Fruit fly (Drosophila melanogaster) whole organism, embryonic: Measurements from ENCODE around the gene Bicra.

Experiments used
- Ada2b ChIP-seq: fragments of 200-800 bp; sonication (Bioruptor generic); IDR thresholded peaks from 2 replicates; pipeline ENCODE4 v1.3.6; 2022; ENCODE audit warnings: missing biosample characterization, missing genetic modification characterization
- Bgb ChIP-seq: fragments of 200-800 bp; sonication (Bioruptor generic); IDR thresholded peaks from 2 replicates; pipeline ENCODE4 v1.3.6; 2022; ENCODE audit warnings: missing biosample characterization, missing genetic modification characterization; ENCODE audit not compliant: partially characterized antibody
- CG16863 ChIP-seq: fragments of 200-800 bp; sonication (Bioruptor generic); optimal IDR thresholded peaks from 3 replicates; lab custom pipeline; 2016; ENCODE audit warnings: missing biosample characterization, missing genetic modification characterization
- CG2129 ChIP-seq: fragments of 200-800 bp; sonication (Bioruptor generic); IDR thresholded peaks from 2 replicates; pipeline ENCODE4 v1.3.6; 2022; ENCODE audit warnings: missing biosample characterization, missing genetic modification characterization; ENCODE audit not compliant: partially characterized antibody
- CG34376 ChIP-seq: fragments of 200-800 bp; sonication (Bioruptor generic); optimal IDR thresholded peaks from 2 replicates; lab custom pipeline; 2018; ENCODE audit warnings: missing biosample characterization, mild to moderate bottlenecking, missing genetic modification characterization
- CG4617 ChIP-seq: fragments of 200-800 bp; sonication (Bioruptor generic); optimal IDR thresholded peaks from 3 replicates; lab custom pipeline; 2016; ENCODE audit warnings: missing biosample characterization, missing genetic modification characterization, borderline replicate concordance
- CG7839 ChIP-seq: fragments of 200-800 bp; sonication (Bioruptor generic); optimal IDR thresholded peaks from 3 replicates; lab custom pipeline; 2018; ENCODE audit warnings: missing biosample characterization, mild to moderate bottlenecking, missing genetic modification characterization, moderate library complexity
- CG7987 ChIP-seq: fragments of 200-800 bp; sonication (Bioruptor generic); optimal IDR thresholded peaks from 2 replicates; lab custom pipeline; 2018; ENCODE audit warnings: missing biosample characterization, mild to moderate bottlenecking, missing genetic modification characterization, moderate library complexity
- CG8290 ChIP-seq, 3 experiments: fragments of 200-800 bp; sonication (Bioruptor generic); optimal IDR thresholded peaks; 2 replicates each; lab custom pipeline; 2016 to 2019; ENCODE audit warnings: missing biosample characterization in 3 of 3, missing genetic modification characterization in 3 of 3, mild to moderate bottlenecking in 2 of 3, moderate library complexity in 1 of 3
- CG8478 ChIP-seq: fragments of >200 bp; optimal IDR thresholded peaks from 2 replicates; lab custom pipeline; 2018
- Deaf1 ChIP-seq: fragments of 200-800 bp; optimal IDR thresholded peaks from 3 replicates; lab custom pipeline; 2019; ENCODE audit warnings: missing biosample characterization, mild to moderate bottlenecking, missing genetic modification characterization, moderate library complexity
- Dip3 ChIP-seq: fragments of 200-800 bp; sonication (Bioruptor generic); optimal IDR thresholded peaks from 3 replicates; lab custom pipeline; 2016; ENCODE audit warnings: missing biosample characterization, missing genetic modification characterization
- Dll ChIP-seq: fragments of 200-800 bp; sonication (Bioruptor generic); IDR thresholded peaks from 4 replicates; pipeline ENCODE4 v1.3.6; 2022; ENCODE audit warnings: missing biosample characterization, missing genetic modification characterization; ENCODE audit not compliant: partially characterized antibody
- Doc3 ChIP-seq: fragments of 200-800 bp; sonication (Bioruptor generic); IDR thresholded peaks from 3 replicates; pipeline ENCODE4 v1.3.6; 2022; ENCODE audit warnings: missing biosample characterization, missing genetic modification characterization; ENCODE audit not compliant: partially characterized antibody
- Dref ChIP-seq: fragments of 200-800 bp; sonication (Bioruptor generic); IDR thresholded peaks from 2 replicates; pipeline ENCODE4 v1.3.6; 2022; ENCODE audit warnings: missing biosample characterization, missing genetic modification characterization
- ERR ChIP-seq: fragments of 200-800 bp; sonication (Bioruptor generic); optimal IDR thresholded peaks from 2 replicates; lab custom pipeline; 2016; ENCODE audit warnings: missing biosample characterization, missing genetic modification characterization
- Nf-YB ChIP-seq: fragments of 200-800 bp; sonication (Bioruptor generic); optimal IDR thresholded peaks from 3 replicates; lab custom pipeline; 2019; ENCODE audit warnings: missing biosample characterization, mild to moderate bottlenecking, missing genetic modification characterization, moderate library complexity
- Pdp1 ChIP-seq, 2 experiments: fragments of 200-800 bp; sonication (Bioruptor generic); optimal IDR thresholded peaks; 3 replicates each; lab custom pipeline; 2016; ENCODE audit warnings: missing biosample characterization in 2 of 2, missing genetic modification characterization in 2 of 2, mild to moderate bottlenecking in 1 of 2, moderate library complexity in 1 of 2
- Rfx ChIP-seq: fragments of 200-800 bp; sonication (Bioruptor generic); IDR thresholded peaks from 2 replicates; pipeline ENCODE4 v1.3.6; 2022; ENCODE audit warnings: missing biosample characterization, missing genetic modification characterization
- Sry-δ ChIP-seq: fragments of 200-800 bp; sonication (Bioruptor generic); optimal IDR thresholded peaks from 2 replicates; lab custom pipeline; 2016; ENCODE audit warnings: missing biosample characterization, missing genetic modification characterization
- Xbp1 ChIP-seq: fragments of 200-800 bp; sonication (Bioruptor generic); optimal IDR thresholded peaks from 3 replicates; lab custom pipeline; 2016; ENCODE audit warnings: missing biosample characterization, mild to moderate bottlenecking, missing genetic modification characterization
- amos ChIP-seq: fragments of 200-800 bp; sonication (Bioruptor generic); IDR thresholded peaks from 2 replicates; pipeline ENCODE4 v1.3.6; 2022; ENCODE audit warnings: missing biosample characterization, missing genetic modification characterization; ENCODE audit not compliant: partially characterized antibody
- ato ChIP-seq: fragments of 200-800 bp; sonication (Bioruptor generic); IDR thresholded peaks from 2 replicates; pipeline ENCODE4 v1.3.6; 2022; ENCODE audit warnings: missing biosample characterization, missing genetic modification characterization; ENCODE audit not compliant: partially characterized antibody
- cas ChIP-seq: fragments of 200-800 bp; sonication (Bioruptor generic); IDR thresholded peaks from 2 replicates; pipeline ENCODE4 v1.3.6; 2022; ENCODE audit warnings: missing biosample characterization, missing genetic modification characterization
- crol ChIP-seq: fragments of 200-800 bp; sonication (Bioruptor generic); IDR thresholded peaks from 2 replicates; pipeline ENCODE4 v1.3.6; 2022; ENCODE audit warnings: missing biosample characterization, missing genetic modification characterization
- crp ChIP-seq, 2 experiments: fragments of 200-800 bp; sonication (Bioruptor generic); optimal IDR thresholded peaks; 2 replicates in 1 of 2; 3 replicates in 1 of 2; lab custom pipeline; 2017; ENCODE audit warnings: missing biosample characterization in 2 of 2, missing genetic modification characterization in 2 of 2, mild to moderate bottlenecking in 1 of 2, moderate library complexity in 1 of 2
- cwo ChIP-seq: fragments of 200-800 bp; sonication (Bioruptor generic); optimal IDR thresholded peaks from 3 replicates; lab custom pipeline; 2017; ENCODE audit warnings: missing biosample characterization, missing genetic modification characterization, mild to moderate bottlenecking, moderate library complexity, missing genetic modification reagents
- exex ChIP-seq: fragments of 200-800 bp; sonication (Bioruptor generic); optimal IDR thresholded peaks from 4 replicates; lab custom pipeline; 2018; ENCODE audit warnings: missing biosample characterization, mild to moderate bottlenecking, missing genetic modification characterization, moderate library complexity
- fd96Cb ChIP-seq: fragments of 200-800 bp; sonication (Bioruptor generic); optimal IDR thresholded peaks from 2 replicates; lab custom pipeline; 2018; ENCODE audit warnings: missing biosample characterization, mild to moderate bottlenecking, missing genetic modification characterization, moderate library complexity
- ftz-f1 ChIP-seq: fragments of 200-800 bp; sonication (Bioruptor generic); optimal IDR thresholded peaks from 2 replicates; lab custom pipeline; 2016; ENCODE audit warnings: missing biosample characterization, missing genetic modification characterization
- gem ChIP-seq: fragments of 200-800 bp; sonication (Bioruptor generic); optimal IDR thresholded peaks from 2 replicates; lab custom pipeline; 2019; ENCODE audit warnings: missing biosample characterization, mild to moderate bottlenecking, missing genetic modification characterization, moderate library complexity
- h ChIP-seq: fragments of >200 bp; optimal IDR thresholded peaks from 2 replicates; lab custom pipeline; 2017
- hb ChIP-seq: fragments of 200-800 bp; sonication (Bioruptor generic); IDR thresholded peaks from 3 replicates; pipeline ENCODE4 v1.3.6; 2022; ENCODE audit warnings: missing biosample characterization, missing genetic modification characterization; ENCODE audit not compliant: partially characterized antibody
- hkb ChIP-seq, 2 experiments: fragments of 200-800 bp in 1 of 2; fragments of >200 bp in 1 of 2; sonication (Bioruptor generic) in 1 of 2; IDR thresholded peaks in 1 of 2; optimal IDR thresholded peaks in 1 of 2; 2 replicates each; pipeline versions ENCODE4 v1.3.6 to Lab custom; 2017 to 2022; ENCODE audit warnings: missing biosample characterization in 1 of 2, missing genetic modification characterization in 1 of 2
- klu ChIP-seq: fragments of 200-800 bp; sonication (Bioruptor generic); IDR thresholded peaks from 2 replicates; pipeline ENCODE4 v1.3.6; 2022; ENCODE audit warnings: missing biosample characterization, missing genetic modification characterization
- lilli ChIP-seq: fragments of 200-800 bp; sonication (Bioruptor generic); optimal IDR thresholded peaks from 3 replicates; lab custom pipeline; 2016; ENCODE audit warnings: missing biosample characterization, missing genetic modification characterization
- mirr ChIP-seq: fragments of 200-800 bp; sonication (Bioruptor generic); optimal IDR thresholded peaks from 3 replicates; lab custom pipeline; 2018; ENCODE audit warnings: missing biosample characterization, mild to moderate bottlenecking, missing genetic modification characterization
- pnt ChIP-seq: fragments of 200-800 bp; sonication (Bioruptor generic); optimal IDR thresholded peaks from 3 replicates; lab custom pipeline; 2016; ENCODE audit warnings: missing biosample characterization, missing genetic modification characterization
- repo ChIP-seq: fragments of 200-800 bp; sonication (Bioruptor generic); optimal IDR thresholded peaks from 2 replicates; lab custom pipeline; 2016; ENCODE audit warnings: missing biosample characterization, missing genetic modification characterization
- salm ChIP-seq: fragments of 200-800 bp; sonication (Bioruptor generic); optimal IDR thresholded peaks from 2 replicates; lab custom pipeline; 2018; ENCODE audit warnings: missing biosample characterization, mild to moderate bottlenecking, missing genetic modification characterization
- slou ChIP-seq: fragments of 200-800 bp; sonication (Bioruptor generic); optimal IDR thresholded peaks from 3 replicates; lab custom pipeline; 2016; ENCODE audit warnings: missing biosample characterization, missing genetic modification characterization
- slp2 ChIP-seq: fragments of 200-800 bp; sonication (Bioruptor generic); optimal IDR thresholded peaks from 2 replicates; lab custom pipeline; 2016; ENCODE audit warnings: missing biosample characterization, missing genetic modification characterization
- sug ChIP-seq: fragments of 200-800 bp; optimal IDR thresholded peaks from 2 replicates; lab custom pipeline; 2019; ENCODE audit warnings: missing biosample characterization, mild to moderate bottlenecking, missing genetic modification characterization, moderate library complexity
- vfl ChIP-seq: fragments of 200-800 bp; sonication (Bioruptor generic); optimal IDR thresholded peaks from 2 replicates; lab custom pipeline; 2016; ENCODE audit warnings: missing biosample characterization, missing genetic modification characterization

The Bicra gene

dm6 chr3R:29112398-29113150 lies 49.7 kb downstream of the Bicra start, which contains the start of the genes alpha-Man-Ib and Pdhb (continued):
- peak; percentile 76 for TF ChIP-seq klu (GFP tag; lab: Robert Waterston, UW)

dm6 chr3R:29113392-29113791 lies 50.6 kb downstream of the Bicra start:
- TF ChIP-seq sug (tag; lab: Kevin White, UChicago) (peak; percentile 42), ERR (GFP tag; lab: Kevin White, UChicago) (peak; percentile 31), slp2 (GFP tag; lab: Kevin White, UChicago) (no peak), Pdp1 (GFP tag; optimal IDR thresholded peaks at IDR 0.05; lab: Kevin White, UChicago) (peak in 1 of 2 experiments; percentile 97), pnt (GFP tag; lab: Kevin White, UChicago) (no peak), Nf-YB (GFP tag; lab: Kevin White, UChicago) (no peak), gem (tag; lab: Kevin White, UChicago) (no peak), exex (tag; lab: Kevin White, UChicago) (peak; percentile 62), CG8478 (lab: Kevin White, UChicago) (peak; percentile 57), CG7987 (GFP tag; lab: Kevin White, UChicago) (peak; percentile 77), Deaf1 (peak; percentile 56), ato (GFP tag; lab: Robert Waterston, UW) (no peak), Ada2b (GFP tag; lab: Robert Waterston, UW) (no peak), Bgb (0 out of 2 replicates have a peak, but pooled peaks have one; percentile 10), cwo (GFP tag; lab: Kevin White, UChicago) (peak; percentile 6), crp (GFP tag; optimal IDR thresholded peaks at IDR 0.05; lab: Kevin White, UChicago) (peak in 1 of 2 experiments; percentile 3), ftz-f1 (GFP tag; lab: Kevin White, UChicago) (peak; percentile 52), CG16863 (GFP tag; lab: Kevin White, UChicago) (no peak), h (lab: Kevin White, UChicago) (no peak), mirr (GFP tag; lab: Kevin White, UChicago) (peak; percentile 69), crol (GFP tag; lab: Robert Waterston, UW) (peak; percentile 68), CG34376 (GFP tag; lab: Kevin White, UChicago) (peak; percentile 72)

- TF ChIP-seq CG4617 (GFP tag; lab: Kevin White, UChicago) (peak; percentile 81), lilli (peak; percentile 22), Xbp1 (GFP tag; lab: Kevin White, UChicago) (peak; percentile 15), hkb (optimal IDR thresholded peaks at IDR 0.05; lab: Kevin White, UChicago) (no peak), hkb (GFP tag; IDR thresholded peaks at IDR 0.05; lab: Robert Waterston, UW) (0 out of 2 replicates have a peak, but pooled peaks have one; percentile 20), CG8290 (GFP tag; optimal IDR thresholded peaks at IDR 0.05; lab: Kevin White, UChicago) (no peak), CG8290 (tag; optimal IDR thresholded peaks at IDR 0.05; lab: Kevin White, UChicago) (peak in 1 of 2 experiments; percentile 54), CG2129 (GFP tag; lab: Robert Waterston, UW) (peak; percentile 55; the same call in 1 of the 2 replicates), salm (no peak), Sry-δ (GFP tag; lab: Kevin White, UChicago) (peak; percentile 59), slou (GFP tag; lab: Kevin White, UChicago) (no peak), amos (GFP tag; lab: Robert Waterston, UW) (peak; percentile 92), Dref (GFP tag; lab: Robert Waterston, UW) (peak; percentile 93), hb (GFP tag; lab: Robert Waterston, UW) (peak; percentile 95), cas (no peak), CG7839 (peak; percentile 12), ato (GFP tag; lab: Robert Waterston, UW) (peak; percentile 92), Rfx (GFP tag; lab: Robert Waterston, UW) (peak; percentile 41; the same call in 1 of the 2 replicates), Dip3 (GFP tag; lab: Kevin White, UChicago) (no peak), Dll (GFP tag; lab: Robert Waterston, UW) (peak; percentile 92), fd96Cb (tag; lab: Kevin White, UChicago) (no peak), vfl (GFP tag; lab: Kevin White, UChicago) (peak; percentile 10), repo (peak; percentile 19), Doc3 (GFP tag; lab: Robert Waterston, UW) (peak; percentile 88)
These were observed 53.4 kb downstream of the Bicra start, which contains the start of gene Atg14 for dm6 chr3R:29116167-29116725. Atg14 (plus strand) TSS chr3R:29116391.
